Fruit fly (Drosophila melanogaster) ovary, adult (tissue): Measurements from ENCODE around the gene Cand1.

Experiments
- CG17801 ChIP-seq: fragments of 200-800 bp; optimal IDR thresholded peaks from 2 replicates; lab custom pipeline; 2019; ENCODE audit warnings: missing biosample characterization, mild to moderate bottlenecking, missing genetic modification characterization, moderate library complexity; ENCODE audit not compliant: partially characterized antibody

Cand1 gene

dm6 chr2L:10362408-10363067 lies at the start of gene Cand1, which contains the start of gene pim:
Gene Cand1 (minus strand): TSS chr2L:10362707.
Gene pim (plus strand): TSS chr2L:10362989.
- TF ChIP-seq CG17801 (GFP tag; lab: Kevin White, UChicago) = no peak

dm6 chr2L:10408122-10408576 lies 45.6 kb upstream of the Cand1 start, which contains the start of the genes Ip259 and RpS27A:
Gene Ip259 (plus strand): TSS chr2L:10408352.
Gene RpS27A (plus strand): TSS chr2L:10408352.
- TF ChIP-seq CG17801 (GFP tag; lab: Kevin White, UChicago) = peak; percentile 83

- no peak for TF ChIP-seq CG17801 (GFP tag; lab: Kevin White, UChicago)
These were observed 42.6 kb upstream of the Cand1 start, which contains the start of the genes CG17768, LSm-4 and Ir31a for dm6 chr2L:10405008-10405654. Gene CG17768 (minus strand): TSS chr2L:10405203. Gene LSm-4 (minus strand): TSS chr2L:10405203. Gene Ir31a (plus strand): TSS chr2L:10405565.

dm6 chr2L:10403803-10404315 lies 41.4 kb upstream of the Cand1 start:
- no peak for TF ChIP-seq CG17801 (GFP tag; lab: Kevin White, UChicago)

dm6 chr2L:10396877-10397587 lies 34.5 kb upstream of the Cand1 start:
- no peak for TF ChIP-seq CG17801 (GFP tag; lab: Kevin White, UChicago)

- peak; percentile 4 for TF ChIP-seq CG17801 (GFP tag; lab: Kevin White, UChicago)
These were observed 33.9 kb upstream of the Cand1 start, which contains the start of gene Cnot4 for dm6 chr2L:10396488-10396824. Gene Cnot4 (plus strand): TSS chr2L:10396716.

- TF ChIP-seq CG17801 (GFP tag; lab: Kevin White, UChicago) = no peak
These were observed 33.4 kb upstream of the Cand1 start, which contains the start of gene Mdh1 for dm6 chr2L:10395642-10396487. Gene Mdh1 (minus strand): TSS chr2L:10396332.

- peak; percentile 8 for TF ChIP-seq CG17801 (GFP tag; lab: Kevin White, UChicago)
These were observed 32.5 kb upstream of the Cand1 start for dm6 chr2L:10395035-10395434.

- TF ChIP-seq CG17801 (GFP tag; lab: Kevin White, UChicago) = no peak
These were observed 31.0 kb upstream of the Cand1 start for dm6 chr2L:10393467-10393866.

dm6 chr2L:10387869-10388726 lies 25.6 kb upstream of the Cand1 start, which contains the start of gene da:
Gene da (plus strand): TSS chr2L:10388105.
- peak; percentile 41 for TF ChIP-seq CG17801 (GFP tag; lab: Kevin White, UChicago)

- no peak for TF ChIP-seq CG17801 (GFP tag; lab: Kevin White, UChicago)
These were observed 24.3 kb upstream of the Cand1 start for dm6 chr2L:10386824-10387223.

dm6 chr2L:10386208-10386805 lies 23.8 kb upstream of the Cand1 start, which contains the start of the genes Cdk1 and mRpS7:
Gene Cdk1 (minus strand): TSS chr2L:10386262.
Gene mRpS7 (plus strand): TSS chr2L:10386662.
- peak; percentile 36 for TF ChIP-seq CG17801 (GFP tag; lab: Kevin White, UChicago)
